Worm (Caenorhabditis elegans): ENCODE data around the gene F09E5.8.
A peak's percentile ranks its signal among the peaks of the same experiment; 100 is the strongest.

Gene F09E5.8

DNA sequence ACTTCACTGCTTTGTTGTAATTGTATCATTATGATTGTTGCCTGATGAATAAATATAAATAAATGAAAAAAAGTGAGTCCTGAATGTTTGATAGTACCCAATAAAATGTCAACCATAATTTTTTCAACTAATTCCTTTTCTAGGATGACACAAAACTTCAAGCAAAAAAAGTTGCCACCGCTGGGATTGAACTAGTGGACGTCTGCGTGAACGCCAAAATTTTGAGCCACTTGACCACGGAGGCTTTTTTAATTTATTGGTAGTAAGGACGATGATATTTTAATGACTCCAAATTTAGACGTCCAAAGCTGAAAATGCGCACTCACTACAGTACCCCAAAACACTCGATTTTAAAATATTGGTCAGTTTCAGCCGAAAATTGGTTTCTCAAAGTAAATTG lies 3.2 kb downstream of the F09E5.8 start:
- TF ChIP-seq elt-3 (tag; optimal IDR thresholded peaks at IDR 0.05) (no peak), blmp-1 (tag; optimal IDR thresholded peaks at IDR 0.05) (no peak), ztf-11 (tag; optimal IDR thresholded peaks at IDR 0.05) (no peak), sem-2 (GFP tag; optimal IDR thresholded peaks at IDR 0.05) (no peak), nhr-28 (tag; optimal IDR thresholded peaks at IDR 0.05) (no peak), hlh-1 (tag; optimal IDR thresholded peaks at IDR 0.05) (no peak), nhr-76 (tag; optimal IDR thresholded peaks at IDR 0.05) (no peak), unc-62 (GFP tag; optimal IDR thresholded peaks at IDR 0.05) (no peak), lin-32 (GFP tag; optimal IDR thresholded peaks at IDR 0.05) (no peak), mls-2 (tag; optimal IDR thresholded peaks at IDR 0.05) (no peak), nhr-12 (tag; optimal IDR thresholded peaks at IDR 0.05) (no peak), sptf-1 (tag; optimal IDR thresholded peaks at IDR 0.05) (no peak), pha-4 (tag; optimal IDR thresholded peaks at IDR 0.05) (no peak), drap-1 (GFP tag; optimal IDR thresholded peaks at IDR 0.05) (no peak)

DNA sequence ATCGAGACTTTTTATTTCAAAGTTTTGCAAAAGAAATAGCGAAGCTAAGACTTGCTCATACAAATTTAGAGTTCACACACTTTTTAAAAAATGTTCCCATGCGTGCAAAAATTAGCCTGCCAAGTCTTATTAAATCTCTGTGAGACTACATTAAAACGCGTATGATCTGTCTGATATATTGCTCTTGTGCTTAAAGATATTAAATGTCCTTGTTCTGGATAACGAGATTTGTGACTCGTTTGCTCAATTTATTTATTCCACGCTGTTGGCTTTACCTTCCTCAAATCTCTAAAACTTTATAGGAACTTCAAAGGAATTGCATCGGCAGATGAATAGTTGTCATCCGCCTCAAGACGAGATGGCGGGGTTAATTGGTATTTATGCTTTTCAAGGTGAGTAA lies 4.9 kb downstream of the F09E5.8 start, which contains the start of gene srg-69:
Gene srg-69, plus strand, starts transcription at position 301 of the 400 bp plus-strand sequence.
- TF ChIP-seq cnd-1 (tag; optimal IDR thresholded peaks at IDR 0.05), result no peak
- no peak for TF ChIP-seq snpc-4 (tag; optimal IDR thresholded peaks at IDR 0.05)
- no peak for TF ChIP-seq lin-13 (tag; optimal IDR thresholded peaks at IDR 0.05)
- no peak for TF ChIP-seq ces-1 (GFP tag; optimal IDR thresholded peaks at IDR 0.05)
- no peak for TF ChIP-seq sptf-1 (tag; optimal IDR thresholded peaks at IDR 0.05)
- no peak for TF ChIP-seq mep-1 (tag; optimal IDR thresholded peaks at IDR 0.05)
- no peak for TF ChIP-seq sem-2 (GFP tag; optimal IDR thresholded peaks at IDR 0.05)
- TF ChIP-seq ztf-11 (tag; optimal IDR thresholded peaks at IDR 0.05), result no peak
- no peak for TF ChIP-seq elt-1 (tag; optimal IDR thresholded peaks at IDR 0.05; ENCODE audit: borderline replicate concordance, insufficient read depth)
- no peak for TF ChIP-seq nhr-76 (tag; optimal IDR thresholded peaks at IDR 0.05)
- TF ChIP-seq drap-1 (GFP tag; optimal IDR thresholded peaks at IDR 0.05), result no peak
- no peak for TF ChIP-seq nhr-12 (tag; optimal IDR thresholded peaks at IDR 0.05)
- TF ChIP-seq ceh-83 (GFP tag; optimal IDR thresholded peaks at IDR 0.05), result no peak
- no peak for TF ChIP-seq tbx-8 (GFP tag; optimal IDR thresholded peaks at IDR 0.05)
- TF ChIP-seq mls-2 (tag; optimal IDR thresholded peaks at IDR 0.05), result no peak
- TF ChIP-seq unc-39 (tag; optimal IDR thresholded peaks at IDR 0.05), result no peak
- no peak for TF ChIP-seq lin-32 (GFP tag; optimal IDR thresholded peaks at IDR 0.05)
- no peak for TF ChIP-seq elt-3 (tag; optimal IDR thresholded peaks at IDR 0.05)
- TF ChIP-seq unc-62 (GFP tag; optimal IDR thresholded peaks at IDR 0.05), result no peak
- TF ChIP-seq pha-4 (tag; optimal IDR thresholded peaks at IDR 0.05), result no peak

DNA sequence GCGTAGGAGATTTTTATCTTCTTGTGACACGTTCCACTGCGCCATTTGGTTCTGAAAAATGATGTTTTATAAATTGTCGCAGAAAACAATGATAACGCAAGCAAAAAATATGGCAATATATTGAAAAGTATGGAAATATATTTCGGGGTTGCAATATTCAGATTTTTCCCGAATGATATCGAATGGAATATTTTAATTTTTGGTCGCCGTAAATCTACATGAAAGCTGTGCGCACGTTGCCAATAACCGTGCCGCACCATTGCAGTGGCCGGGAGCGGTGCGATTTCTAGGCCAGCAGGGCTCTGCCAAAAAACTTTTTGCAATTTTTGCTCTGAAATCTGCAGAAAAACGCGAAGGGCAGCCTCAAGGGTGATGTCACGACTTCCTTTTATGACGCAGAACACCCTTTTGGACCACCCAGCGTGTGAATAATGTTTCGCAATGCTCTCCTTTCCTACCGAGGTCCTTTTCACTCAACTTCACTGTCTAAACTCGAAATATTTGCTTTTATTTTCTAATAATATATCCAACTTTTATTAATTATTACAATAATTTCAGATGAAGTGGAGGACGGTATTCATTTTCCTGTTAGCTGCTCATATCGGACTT lies 7.8 kb downstream of the F09E5.8 start, which contains the start of the genes F09E5.11 and bmy-1:
Gene F09E5.11, minus strand, starts transcription at position 51 of the 609 bp plus-strand sequence.
Gene bmy-1, plus strand, starts transcription at position 559 of the 609 bp plus-strand sequence.
- no peak for TF ChIP-seq ceh-39 (tag; optimal IDR thresholded peaks at IDR 0.05)
- TF ChIP-seq elt-1 (tag; optimal IDR thresholded peaks at IDR 0.05; ENCODE audit: borderline replicate concordance, insufficient read depth), result no peak
- peak; percentile 4 for TF ChIP-seq ceh-43 (GFP tag; optimal IDR thresholded peaks at IDR 0.05)
- peak; percentile 2 for TF ChIP-seq ztf-11 (tag; optimal IDR thresholded peaks at IDR 0.05)
- peak; percentile 1 for TF ChIP-seq ham-2 (GFP tag; optimal IDR thresholded peaks at IDR 0.05)
- no peak for TF ChIP-seq bed-3 (GFP tag; optimal IDR thresholded peaks at IDR 0.05)
- TF ChIP-seq unc-120 (tag; optimal IDR thresholded peaks at IDR 0.05; ENCODE audit: poor library complexity, severe bottlenecking), result peak; percentile 2
- peak; percentile 31 for TF ChIP-seq nhr-237 (tag; optimal IDR thresholded peaks at IDR 0.05)
- TF ChIP-seq lin-13 (tag; optimal IDR thresholded peaks at IDR 0.05), result peak; percentile 46
- TF ChIP-seq pha-4 (tag; optimal IDR thresholded peaks at IDR 0.05), result peak; percentile 5
- no peak for TF ChIP-seq sem-2 (GFP tag; optimal IDR thresholded peaks at IDR 0.05)
- TF ChIP-seq sptf-1 (tag; optimal IDR thresholded peaks at IDR 0.05), result peak; percentile 79
- peak; percentile 4 for TF ChIP-seq hlh-1 (tag; optimal IDR thresholded peaks at IDR 0.05)
- no peak for TF ChIP-seq zip-8 (tag; optimal IDR thresholded peaks at IDR 0.05)
- peak; percentile 67 for TF ChIP-seq mep-1 (tag; optimal IDR thresholded peaks at IDR 0.05)
- TF ChIP-seq ceh-83 (GFP tag; optimal IDR thresholded peaks at IDR 0.05), result peak; percentile 43
- peak; percentile 60 for TF ChIP-seq cnd-1 (tag; optimal IDR thresholded peaks at IDR 0.05)
- TF ChIP-seq blmp-1 (tag; optimal IDR thresholded peaks at IDR 0.05), result no peak
- peak; percentile 52 for TF ChIP-seq lsy-2 (tag; optimal IDR thresholded peaks at IDR 0.05)
- TF ChIP-seq snpc-4 (tag; optimal IDR thresholded peaks at IDR 0.05), result no peak
- no peak for TF ChIP-seq nhr-12 (tag; optimal IDR thresholded peaks at IDR 0.05)
- no peak for TF ChIP-seq nhr-2 (tag; optimal IDR thresholded peaks at IDR 0.05)
- no peak for TF ChIP-seq flh-1 (GFP tag; optimal IDR thresholded peaks at IDR 0.05)
- no peak for TF ChIP-seq elt-3 (tag; optimal IDR thresholded peaks at IDR 0.05)
- TF ChIP-seq mls-2 (tag; optimal IDR thresholded peaks at IDR 0.05), result peak; percentile 56
- no peak for TF ChIP-seq unc-39 (tag; optimal IDR thresholded peaks at IDR 0.05)
- no peak for TF ChIP-seq nhr-28 (tag; optimal IDR thresholded peaks at IDR 0.05)
- no peak for TF ChIP-seq mab-5 (tag; optimal IDR thresholded peaks at IDR 0.05)
- TF ChIP-seq lin-32 (GFP tag; optimal IDR thresholded peaks at IDR 0.05), result no peak
- TF ChIP-seq tbx-8 (GFP tag; optimal IDR thresholded peaks at IDR 0.05), result no peak
- no peak for TF ChIP-seq nhr-76 (tag; optimal IDR thresholded peaks at IDR 0.05)
- peak; percentile 48 for TF ChIP-seq ces-1 (GFP tag; optimal IDR thresholded peaks at IDR 0.05)
- TF ChIP-seq unc-62 (GFP tag; optimal IDR thresholded peaks at IDR 0.05), result no peak
- peak; percentile 3 for TF ChIP-seq M03D4.4 (tag; optimal IDR thresholded peaks at IDR 0.05)
- peak; percentile 57 for TF ChIP-seq drap-1 (GFP tag; optimal IDR thresholded peaks at IDR 0.05)

Measured in whole organism, mixed stage, embryonic.